Worm (Caenorhabditis elegans) whole organism, midembryonic: ENCODE data around the gene Y62H9A.9.

ENCODE experiments used
- flt-1 ChIP-seq: fragments of 200-800 bp; sonication (Bioruptor generic); IDR thresholded peaks from 2 replicates; pipeline ENCODE4 v1.3.6; 2022; ENCODE audit warnings: missing genetic modification characterization, missing compliant biosample characterization
- ref-1 ChIP-seq: fragments of 200-800 bp; sonication (Bioruptor generic); conservative IDR thresholded peaks from 2 replicates; pipeline ENCODE4 v1.3.6; 2022; ENCODE audit warnings: missing genetic modification reagents, missing genetic modification characterization, missing compliant biosample characterization

DNA sequence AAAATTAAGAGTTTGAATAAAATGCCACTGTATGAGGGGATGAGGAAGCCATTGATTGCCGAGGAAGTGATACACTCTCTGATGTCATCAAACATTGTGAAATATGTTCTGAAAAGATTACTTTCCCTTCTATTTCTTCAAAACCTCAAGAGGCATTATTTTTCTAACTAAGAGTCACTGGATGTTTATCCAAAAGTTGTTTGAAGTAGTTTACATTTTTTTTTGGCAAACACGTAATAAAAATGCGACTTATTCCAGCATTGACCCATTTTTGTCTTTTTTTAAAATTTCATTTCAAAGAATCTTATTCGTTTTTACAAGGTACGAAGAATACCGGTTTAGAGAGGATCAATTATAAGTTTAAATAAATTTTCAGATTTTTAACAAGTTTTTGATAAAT is 9.3 kb upstream of the Y62H9A.9 start, which contains the start of gene Y62H9A.11:
- TF ChIP-seq ref-1 (GFP tag; lab: Robert Waterston, UW) (no peak), flt-1 (GFP tag; lab: Robert Waterston, UW) (no peak)
